Fruit fly (Drosophila melanogaster) whole organism, embryonic: ENCODE data around the gene Ufd1.

ENCODE experiments used
- Aef1 ChIP-seq: fragments of 200-800 bp; sonication (Bioruptor generic); IDR thresholded peaks from 3 replicates; pipeline ENCODE4 v1.3.6; 2022; ENCODE audit warnings: missing biosample characterization, missing genetic modification characterization
- BtbVII ChIP-seq: fragments of 200-800 bp; sonication (Bioruptor generic); optimal IDR thresholded peaks from 3 replicates; lab custom pipeline; 2017; ENCODE audit warnings: missing biosample characterization, mild to moderate bottlenecking, missing genetic modification characterization
- CG10431 ChIP-seq: fragments of 200-800 bp; sonication (Bioruptor generic); optimal IDR thresholded peaks from 3 replicates; lab custom pipeline; 2018; ENCODE audit warnings: missing biosample characterization, mild to moderate bottlenecking, missing genetic modification characterization
- CG11456 ChIP-seq: fragments of 200-800 bp; sonication (Bioruptor generic); IDR thresholded peaks from 3 replicates; pipeline ENCODE4 v1.3.6; 2022; ENCODE audit warnings: missing biosample characterization, missing genetic modification characterization
- CG12659 ChIP-seq: fragments of 200-800 bp; sonication (Bioruptor generic); optimal IDR thresholded peaks from 3 replicates; lab custom pipeline; 2017; ENCODE audit warnings: mild to moderate bottlenecking, missing biosample characterization, missing genetic modification reagents, missing genetic modification characterization
- CG12744 ChIP-seq: fragments of 200-800 bp; sonication (Bioruptor generic); optimal IDR thresholded peaks from 2 replicates; lab custom pipeline; 2016; ENCODE audit warnings: missing biosample characterization, missing genetic modification characterization
- CG13287 ChIP-seq: fragments of 200-800 bp; sonication (Bioruptor generic); IDR thresholded peaks from 2 replicates; pipeline ENCODE4 v1.3.6; 2022; ENCODE audit warnings: missing biosample characterization, missing genetic modification characterization; ENCODE audit not compliant: partially characterized antibody
- CG13424 ChIP-seq: fragments of 200-800 bp; sonication (Bioruptor generic); optimal IDR thresholded peaks from 2 replicates; lab custom pipeline; 2019; ENCODE audit warnings: missing biosample characterization, mild to moderate bottlenecking, missing genetic modification characterization, moderate library complexity
- CG13775 ChIP-seq: fragments of 200-800 bp; sonication (Bioruptor generic); optimal IDR thresholded peaks from 3 replicates; lab custom pipeline; 2017; ENCODE audit warnings: missing biosample characterization, mild to moderate bottlenecking, missing genetic modification characterization
- CG17186 ChIP-seq: fragments of 200-800 bp; sonication (Bioruptor generic); optimal IDR thresholded peaks from 3 replicates; lab custom pipeline; 2017; ENCODE audit warnings: missing biosample characterization, missing genetic modification reagents, missing genetic modification characterization
- CG17829 ChIP-seq: fragments of 200-800 bp; optimal IDR thresholded peaks from 2 replicates; lab custom pipeline; 2019; ENCODE audit warnings: missing biosample characterization, mild to moderate bottlenecking, missing genetic modification characterization, moderate library complexity
- CG2712 ChIP-seq: fragments of 200-800 bp; optimal IDR thresholded peaks from 3 replicates; lab custom pipeline; 2019; ENCODE audit warnings: missing biosample characterization, mild to moderate bottlenecking, missing genetic modification characterization, moderate library complexity
- CG3281 ChIP-seq: fragments of 200-800 bp; sonication (Bioruptor generic); optimal IDR thresholded peaks from 3 replicates; lab custom pipeline; 2017; ENCODE audit warnings: missing biosample characterization, mild to moderate bottlenecking, missing genetic modification characterization
- CG4854 ChIP-seq: fragments of 200-800 bp; sonication (Bioruptor generic); optimal IDR thresholded peaks from 2 replicates; lab custom pipeline; 2016; ENCODE audit warnings: missing biosample characterization, missing genetic modification characterization, inconsistent platforms
- CG6175 ChIP-seq: fragments of 200-800 bp; sonication (Bioruptor generic); IDR thresholded peaks from 3 replicates; pipeline ENCODE4 v1.3.6; 2022; ENCODE audit warnings: missing biosample characterization, missing genetic modification characterization
- CG6254 ChIP-seq: fragments of 200-800 bp; sonication (Bioruptor generic); optimal IDR thresholded peaks from 3 replicates; lab custom pipeline; 2017; ENCODE audit warnings: mild to moderate bottlenecking, missing biosample characterization, missing genetic modification reagents, missing genetic modification characterization
- CG6813 ChIP-seq: fragments of 200-800 bp; sonication (Bioruptor generic); optimal IDR thresholded peaks from 2 replicates; lab custom pipeline; 2017; ENCODE audit warnings: missing biosample characterization, missing genetic modification characterization, mild to moderate bottlenecking, moderate library complexity, missing genetic modification reagents
- CG8359 ChIP-seq: fragments of 200-800 bp; sonication (Bioruptor generic); optimal IDR thresholded peaks from 2 replicates; lab custom pipeline; 2017; ENCODE audit warnings: missing biosample characterization, mild to moderate bottlenecking, missing genetic modification characterization, borderline replicate concordance
- CG9215 ChIP-seq: fragments of 200-800 bp; sonication (Bioruptor generic); IDR thresholded peaks from 2 replicates; pipeline ENCODE4 v1.3.6; 2022; ENCODE audit warnings: missing biosample characterization, missing genetic modification characterization
- CG9727 ChIP-seq: fragments of 200-800 bp; sonication (Bioruptor generic); optimal IDR thresholded peaks from 3 replicates; lab custom pipeline; 2017; ENCODE audit warnings: missing biosample characterization, mild to moderate bottlenecking, missing genetic modification characterization
- CkIIα-i1 ChIP-seq: fragments of 200-800 bp; sonication (Bioruptor generic); IDR thresholded peaks from 2 replicates; pipeline ENCODE4 v1.3.6; 2022; ENCODE audit warnings: missing biosample characterization, missing genetic modification characterization
- E2f1 ChIP-seq: fragments of 200-800 bp; sonication (Bioruptor generic); IDR thresholded peaks from 2 replicates; pipeline ENCODE4 v1.3.6; 2022; ENCODE audit warnings: missing biosample characterization, missing genetic modification characterization
- Fer1 ChIP-seq: fragments of 200-800 bp; sonication (Bioruptor generic); optimal IDR thresholded peaks from 2 replicates; lab custom pipeline; 2017; ENCODE audit warnings: missing biosample characterization, mild to moderate bottlenecking, missing genetic modification characterization
- H15 ChIP-seq: fragments of 200-800 bp; sonication (Bioruptor generic); IDR thresholded peaks from 3 replicates; pipeline ENCODE4 v1.3.6; 2022; ENCODE audit warnings: missing biosample characterization, missing genetic modification characterization
- Hand ChIP-seq: fragments of 200-800 bp; sonication (Bioruptor generic); optimal IDR thresholded peaks from 2 replicates; lab custom pipeline; 2017; ENCODE audit warnings: mild to moderate bottlenecking, missing biosample characterization, missing genetic modification reagents, missing genetic modification characterization
- Hsf ChIP-seq: fragments of 200-800 bp; sonication (Bioruptor generic); optimal IDR thresholded peaks from 3 replicates; lab custom pipeline; 2016; ENCODE audit warnings: missing biosample characterization, missing genetic modification characterization
- MESR4 ChIP-seq: fragments of 200-800 bp; sonication (Bioruptor generic); optimal IDR thresholded peaks from 2 replicates; lab custom pipeline; 2018; ENCODE audit warnings: missing biosample characterization, mild to moderate bottlenecking, missing genetic modification characterization, moderate library complexity
- Mad ChIP-seq: fragments of 200-800 bp; sonication (Bioruptor generic); optimal IDR thresholded peaks from 2 replicates; lab custom pipeline; 2016; ENCODE audit warnings: missing biosample characterization, missing genetic modification characterization
- Mrtf ChIP-seq: fragments of 200-800 bp; sonication (Bioruptor generic); IDR thresholded peaks from 3 replicates; pipeline ENCODE4 v1.3.6; 2022; ENCODE audit warnings: missing biosample characterization, missing genetic modification characterization
- Neu2 ChIP-seq: fragments of 200-800 bp; sonication (Bioruptor generic); optimal IDR thresholded peaks from 3 replicates; lab custom pipeline; 2016; ENCODE audit warnings: missing biosample characterization, missing genetic modification characterization, borderline replicate concordance
- Pdp1 ChIP-seq, 2 experiments: fragments of 200-800 bp; sonication (Bioruptor generic); optimal IDR thresholded peaks; 3 replicates each; lab custom pipeline; 2016; ENCODE audit warnings: missing biosample characterization in 2 of 2, missing genetic modification characterization in 2 of 2, mild to moderate bottlenecking in 1 of 2, moderate library complexity in 1 of 2
- Sox100B ChIP-seq: fragments of 200-800 bp; sonication (Bioruptor generic); optimal IDR thresholded peaks from 3 replicates; lab custom pipeline; 2018; ENCODE audit warnings: missing biosample characterization, mild to moderate bottlenecking, missing genetic modification characterization
- Tbp ChIP-seq: fragments of >200 bp; optimal IDR thresholded peaks from 2 replicates; lab custom pipeline; 2018; ENCODE audit warnings: missing biosample characterization, missing genetic modification characterization
- ac ChIP-seq: fragments of 200-800 bp; sonication (Bioruptor generic); optimal IDR thresholded peaks from 3 replicates; lab custom pipeline; 2017; ENCODE audit warnings: missing biosample characterization, mild to moderate bottlenecking, missing genetic modification characterization
- caup ChIP-seq: fragments of 200-800 bp; sonication (Bioruptor generic); optimal IDR thresholded peaks from 3 replicates; lab custom pipeline; 2017; ENCODE audit warnings: missing biosample characterization, mild to moderate bottlenecking, missing genetic modification characterization, moderate library complexity; ENCODE audit not compliant: severe bottlenecking
- chn ChIP-seq: fragments of 200-800 bp; sonication (Bioruptor generic); optimal IDR thresholded peaks from 2 replicates; lab custom pipeline; 2016; ENCODE audit warnings: missing biosample characterization, missing genetic modification characterization
- danr ChIP-seq: fragments of 200-800 bp; sonication (Bioruptor generic); IDR thresholded peaks from 2 replicates; pipeline ENCODE4 v1.3.6; 2022; ENCODE audit warnings: missing biosample characterization, missing genetic modification characterization
- exex ChIP-seq: fragments of 200-800 bp; sonication (Bioruptor generic); optimal IDR thresholded peaks from 4 replicates; lab custom pipeline; 2018; ENCODE audit warnings: missing biosample characterization, mild to moderate bottlenecking, missing genetic modification characterization, moderate library complexity
- gsb-n ChIP-seq: fragments of 200-800 bp; sonication (Bioruptor generic); optimal IDR thresholded peaks from 3 replicates; lab custom pipeline; 2018; ENCODE audit warnings: missing biosample characterization, mild to moderate bottlenecking, missing genetic modification characterization
- gt ChIP-seq: fragments of 200-800 bp; sonication (Bioruptor generic); IDR thresholded peaks from 2 replicates; pipeline ENCODE4 v1.3.6; 2022; ENCODE audit warnings: missing biosample characterization, missing genetic modification characterization
- odd ChIP-seq: fragments of 200-800 bp; sonication (Bioruptor generic); optimal IDR thresholded peaks from 2 replicates; lab custom pipeline; 2017; ENCODE audit warnings: missing biosample characterization, mild to moderate bottlenecking, missing genetic modification characterization
- otp ChIP-seq: fragments of 200-800 bp; sonication (Bioruptor generic); IDR thresholded peaks from 3 replicates; pipeline ENCODE4, ENCODE4 v1.3.6; 2022; ENCODE audit warnings: missing biosample characterization, missing genetic modification characterization
- pho ChIP-seq: fragments of 200-800 bp; sonication (Bioruptor generic); optimal IDR thresholded peaks from 2 replicates; lab custom pipeline; 2016; ENCODE audit warnings: missing biosample characterization, missing genetic modification characterization
- pros ChIP-seq: fragments of 200-800 bp; sonication (Bioruptor generic); optimal IDR thresholded peaks from 3 replicates; lab custom pipeline; 2019; ENCODE audit warnings: missing biosample characterization, mild to moderate bottlenecking, missing genetic modification characterization, moderate library complexity
- rib ChIP-seq: fragments of 200-800 bp; sonication (Bioruptor generic); IDR thresholded peaks from 2 replicates; pipeline ENCODE4 v1.3.6; 2022; ENCODE audit warnings: missing biosample characterization, missing genetic modification characterization
- schlank ChIP-seq: fragments of 200-800 bp; sonication (Bioruptor generic); optimal IDR thresholded peaks from 2 replicates; lab custom pipeline; 2018; ENCODE audit warnings: missing biosample characterization, mild to moderate bottlenecking, missing genetic modification characterization
- sens-2 ChIP-seq: fragments of 200-800 bp; sonication (Bioruptor generic); IDR thresholded peaks from 2 replicates; pipeline ENCODE4 v1.3.6; 2022; ENCODE audit warnings: missing biosample characterization, missing genetic modification characterization
- tna ChIP-seq: fragments of 200-800 bp; sonication (Bioruptor generic); IDR thresholded peaks from 2 replicates; pipeline ENCODE4 v1.3.6; 2022; ENCODE audit warnings: missing biosample characterization, missing genetic modification characterization; ENCODE audit not compliant: partially characterized antibody

The Ufd1 gene

DNA sequence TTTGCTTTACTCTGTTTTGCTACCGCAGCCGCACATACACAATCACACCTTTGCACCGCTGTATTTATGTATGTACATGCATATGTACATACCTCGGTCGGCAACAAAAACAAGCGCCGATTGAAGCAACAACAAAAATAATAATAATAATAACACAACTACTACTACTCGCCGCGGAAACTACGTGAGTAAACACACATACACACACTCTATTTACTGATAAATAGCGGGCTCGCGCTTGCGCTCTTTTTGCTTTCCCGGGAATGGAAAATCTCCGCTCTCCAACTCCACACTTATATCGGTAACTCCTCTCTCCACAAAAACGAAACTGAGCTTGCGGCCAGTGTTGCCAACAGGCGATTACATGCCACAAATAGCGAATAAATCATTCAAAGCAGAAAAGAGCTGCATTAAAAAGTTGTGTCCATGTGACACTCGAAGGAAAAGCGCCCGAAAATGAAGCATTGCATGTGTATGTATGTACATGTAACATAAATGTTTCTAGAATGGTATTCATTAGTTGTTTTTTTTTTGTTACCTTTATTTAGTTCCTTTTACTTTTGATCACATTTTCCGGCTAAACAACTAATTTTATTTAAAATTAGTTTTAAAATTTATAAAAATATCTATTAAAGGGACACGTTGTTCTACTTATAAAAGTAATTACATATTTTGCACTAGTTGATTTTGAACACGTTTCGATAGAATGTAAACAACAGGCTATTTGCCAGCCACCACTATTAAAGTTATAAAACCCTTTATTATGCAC, 4.2 kb downstream of the Ufd1 start (continued):
- TF ChIP-seq Neu2, result no peak
- TF ChIP-seq pho (GFP tag; lab: Kevin White, UChicago), result peak; percentile 69
- TF ChIP-seq pros (GFP tag; lab: Kevin White, UChicago), result peak; percentile 68
- peak; percentile 91 for TF ChIP-seq CG6813 (GFP tag; lab: Kevin White, UChicago)
- no peak for TF ChIP-seq gt
- peak; percentile 56 for TF ChIP-seq CG12659 (GFP tag; lab: Kevin White, UChicago)
- TF ChIP-seq CG9215, result peak; percentile 60
- peak; percentile 86 for TF ChIP-seq CG10431 (GFP tag; lab: Kevin White, UChicago)
- TF ChIP-seq E2f1, result no peak; the same call in 1 of the 2 replicates
- TF ChIP-seq otp (GFP tag; lab: Robert Waterston, UW), result peak; percentile 65; the same call in 1 of the 3 replicates
- TF ChIP-seq rib, result peak; percentile 89
- peak; percentile 58 for TF ChIP-seq Hand (GFP tag; lab: Kevin White, UChicago)
- TF ChIP-seq CG13775 (GFP tag; lab: Kevin White, UChicago), result no peak
- peak; percentile 72 for TF ChIP-seq Sox100B (GFP tag; lab: Kevin White, UChicago)
- TF ChIP-seq ac (GFP tag; lab: Kevin White, UChicago), result peak; percentile 70
- peak; percentile 58 for TF ChIP-seq odd
- peak; percentile 55 to 75 for TF ChIP-seq Pdp1 (GFP tag; optimal IDR thresholded peaks at IDR 0.05; lab: Kevin White, UChicago)
- no peak for TF ChIP-seq tna
- TF ChIP-seq CG4854 (GFP tag; lab: Kevin White, UChicago), result peak; percentile 34
- peak; percentile 61 for TF ChIP-seq CG6254 (GFP tag; lab: Kevin White, UChicago)
- TF ChIP-seq CG3281 (GFP tag; lab: Kevin White, UChicago), result peak; percentile 74
- TF ChIP-seq chn, result no peak
- peak; percentile 91 for TF ChIP-seq Fer1 (GFP tag; lab: Kevin White, UChicago)
- TF ChIP-seq gsb-n, result peak; percentile 57
- 0 out of 3 replicates have a peak, but pooled peaks have one; percentile 26 for TF ChIP-seq H15 (GFP tag; lab: Robert Waterston, UW)
- TF ChIP-seq CkIIα-i1, result no peak
- no peak for TF ChIP-seq Mrtf (GFP tag; lab: Robert Waterston, UW)
- peak; percentile 35 for TF ChIP-seq CG2712 (tag; lab: Kevin White, UChicago)
- TF ChIP-seq BtbVII, result peak; percentile 73
- TF ChIP-seq Mad, result peak; percentile 7
- TF ChIP-seq caup (GFP tag; lab: Kevin White, UChicago), result peak; percentile 86
- TF ChIP-seq CG13287, result peak; percentile 53; the same call in 1 of the 2 replicates
- peak; percentile 50; the same call in 1 of the 3 replicates for TF ChIP-seq Aef1
- TF ChIP-seq CG6175, result peak; percentile 72; the same call in 1 of the 3 replicates
- TF ChIP-seq CG12744 (GFP tag; lab: Kevin White, UChicago), result peak; percentile 69
- peak; percentile 61 for TF ChIP-seq CG8359
- TF ChIP-seq sens-2, result peak; percentile 68
- TF ChIP-seq Hsf (GFP tag; lab: Kevin White, UChicago), result peak; percentile 38
- TF ChIP-seq MESR4 (GFP tag; lab: Kevin White, UChicago), result peak; percentile 41
- TF ChIP-seq CG17186 (GFP tag; lab: Kevin White, UChicago), result peak; percentile 47
- TF ChIP-seq CG11456, result peak; percentile 81; the same call in 2 of the 3 replicates
- TF ChIP-seq CG13424 (tag; lab: Kevin White, UChicago), result peak; percentile 72
- TF ChIP-seq CG9727 (GFP tag; lab: Kevin White, UChicago), result peak; percentile 77
- TF ChIP-seq schlank, result peak; percentile 85
- peak; percentile 68 for TF ChIP-seq exex (tag; lab: Kevin White, UChicago)
- peak; percentile 20; the same call in 1 of the 2 replicates for TF ChIP-seq danr
- no peak for TF ChIP-seq Tbp (GFP tag; lab: Kevin White, UChicago)
- TF ChIP-seq CG17829 (tag; lab: Kevin White, UChicago), result peak; percentile 50
